Fruit fly (Drosophila melanogaster): Measurements from ENCODE around the gene rtp.

Gene rtp

dm6 chr3R:5214162-5214916, 22.8 kb downstream of the rtp start:
- no peak for TF ChIP-seq Mnt (GFP tag; optimal IDR thresholded peaks at IDR 0.05)
- peak; percentile 90 for TF ChIP-seq tj (GFP tag; optimal IDR thresholded peaks at IDR 0.05)

dm6 chr3R:5213309-5213708, 23.8 kb downstream of the rtp start:
- TF ChIP-seq Mnt (GFP tag; optimal IDR thresholded peaks at IDR 0.05): no peak
- peak; percentile 31 for TF ChIP-seq tj (GFP tag; optimal IDR thresholded peaks at IDR 0.05)

dm6 chr3R:5212759-5213053, 24.4 kb downstream of the rtp start:
- no peak for TF ChIP-seq CG7101 (tag; optimal IDR thresholded peaks at IDR 0.05)
- TF ChIP-seq toe (GFP tag; optimal IDR thresholded peaks at IDR 0.05): no peak
- no peak for TF ChIP-seq Crg-1 (GFP tag; optimal IDR thresholded peaks at IDR 0.05)
- TF ChIP-seq kay (GFP tag; ENCODE audit: borderline replicate concordance): no peak
- no peak for TF ChIP-seq ovo (GFP tag; optimal IDR thresholded peaks at IDR 0.05)

- no peak for TF ChIP-seq Hr96 (GFP tag; optimal IDR thresholded peaks at IDR 0.05)
- no peak for TF ChIP-seq toe (GFP tag; optimal IDR thresholded peaks at IDR 0.05)
- TF ChIP-seq CG7045 (GFP tag; optimal IDR thresholded peaks at IDR 0.05): no peak
- TF ChIP-seq kay (GFP tag; ENCODE audit: borderline replicate concordance): no peak
- no peak for TF ChIP-seq Crg-1 (GFP tag; optimal IDR thresholded peaks at IDR 0.05)
- no peak for TF ChIP-seq CG7101 (tag; optimal IDR thresholded peaks at IDR 0.05)
- TF ChIP-seq CG11617 (GFP tag; optimal IDR thresholded peaks at IDR 0.05): no peak
- TF ChIP-seq CG5204 (GFP tag; optimal IDR thresholded peaks at IDR 0.05): no peak
- no peak for TF ChIP-seq Clk (GFP tag; optimal IDR thresholded peaks at IDR 0.05)
- no peak for TF ChIP-seq CG14711 (tag; optimal IDR thresholded peaks at IDR 0.05)
- no peak for TF ChIP-seq cnc (optimal IDR thresholded peaks at IDR 0.05)
- TF ChIP-seq cic (GFP tag; optimal IDR thresholded peaks at IDR 0.05): no peak
- no peak for TF ChIP-seq CG33017 (tag; optimal IDR thresholded peaks at IDR 0.05)
- no peak for TF ChIP-seq bab1 (GFP tag; optimal IDR thresholded peaks at IDR 0.05)
- no peak for TF ChIP-seq CG1620 (GFP tag; optimal IDR thresholded peaks at IDR 0.05)
- TF ChIP-seq Mnt (GFP tag; optimal IDR thresholded peaks at IDR 0.05): no peak
Observed at dm6 chr3R:5211901-5212758, 25.0 kb downstream of the rtp start.

dm6 chr3R:5211401-5211800, 25.7 kb downstream of the rtp start:
- TF ChIP-seq cic (GFP tag; optimal IDR thresholded peaks at IDR 0.05) (no peak), Clk (GFP tag; optimal IDR thresholded peaks at IDR 0.05) (no peak), CG14711 (tag; optimal IDR thresholded peaks at IDR 0.05) (no peak), Mnt (GFP tag; optimal IDR thresholded peaks at IDR 0.05) (no peak), Crg-1 (GFP tag; optimal IDR thresholded peaks at IDR 0.05) (no peak), CG33017 (tag; optimal IDR thresholded peaks at IDR 0.05) (no peak), bab1 (GFP tag; optimal IDR thresholded peaks at IDR 0.05) (no peak), tj (GFP tag; optimal IDR thresholded peaks at IDR 0.05) (no peak), CG12768 (GFP tag; optimal IDR thresholded peaks at IDR 0.05) (no peak), CG7045 (GFP tag; optimal IDR thresholded peaks at IDR 0.05) (no peak), ovo (GFP tag; optimal IDR thresholded peaks at IDR 0.05) (no peak), CG1620 (GFP tag; optimal IDR thresholded peaks at IDR 0.05) (no peak), cnc (optimal IDR thresholded peaks at IDR 0.05) (no peak), toe (GFP tag; optimal IDR thresholded peaks at IDR 0.05) (no peak)

- no peak for TF ChIP-seq ovo (GFP tag; optimal IDR thresholded peaks at IDR 0.05)
- TF ChIP-seq CG11617 (GFP tag; optimal IDR thresholded peaks at IDR 0.05): peak; percentile 2
- TF ChIP-seq CG1620 (GFP tag; optimal IDR thresholded peaks at IDR 0.05): no peak
- no peak for TF ChIP-seq kay (GFP tag; ENCODE audit: borderline replicate concordance)
- peak; percentile 14 for TF ChIP-seq Clk (GFP tag; optimal IDR thresholded peaks at IDR 0.05)
- TF ChIP-seq CG7101 (tag; optimal IDR thresholded peaks at IDR 0.05): peak; percentile 74
- peak; percentile 90 for TF ChIP-seq CG33017 (tag; optimal IDR thresholded peaks at IDR 0.05)
- peak; percentile 28 for TF ChIP-seq Hr96 (GFP tag; optimal IDR thresholded peaks at IDR 0.05)
- TF ChIP-seq CG7045 (GFP tag; optimal IDR thresholded peaks at IDR 0.05): peak; percentile 83
- TF ChIP-seq Crg-1 (GFP tag; optimal IDR thresholded peaks at IDR 0.05): peak; percentile 44
- TF ChIP-seq cic (GFP tag; optimal IDR thresholded peaks at IDR 0.05): peak; percentile 54
- TF ChIP-seq bab1 (GFP tag; optimal IDR thresholded peaks at IDR 0.05): peak; percentile 58
- TF ChIP-seq CG5204 (GFP tag; optimal IDR thresholded peaks at IDR 0.05): peak; percentile 67
- TF ChIP-seq Mnt (GFP tag; optimal IDR thresholded peaks at IDR 0.05): peak; percentile 12
- peak; percentile 41 for TF ChIP-seq toe (GFP tag; optimal IDR thresholded peaks at IDR 0.05)
- TF ChIP-seq tj (GFP tag; optimal IDR thresholded peaks at IDR 0.05): peak; percentile 2
- TF ChIP-seq pad (GFP tag; optimal IDR thresholded peaks at IDR 0.05): peak; percentile 27
- TF ChIP-seq CG14711 (tag; optimal IDR thresholded peaks at IDR 0.05): peak; percentile 72
- TF ChIP-seq cnc (optimal IDR thresholded peaks at IDR 0.05): no peak
- TF ChIP-seq CG12768 (GFP tag; optimal IDR thresholded peaks at IDR 0.05): peak; percentile 86
Observed at dm6 chr3R:5209481-5209880, 27.6 kb downstream of the rtp start.

- TF ChIP-seq CG11617 (GFP tag; optimal IDR thresholded peaks at IDR 0.05) (no peak), cic (GFP tag; optimal IDR thresholded peaks at IDR 0.05) (no peak), CG5204 (GFP tag; optimal IDR thresholded peaks at IDR 0.05) (no peak), tj (GFP tag; optimal IDR thresholded peaks at IDR 0.05) (no peak), Mnt (GFP tag; optimal IDR thresholded peaks at IDR 0.05) (no peak), CG14711 (tag; optimal IDR thresholded peaks at IDR 0.05) (no peak), toe (GFP tag; optimal IDR thresholded peaks at IDR 0.05) (no peak), Hr96 (GFP tag; optimal IDR thresholded peaks at IDR 0.05) (no peak), Clk (GFP tag; optimal IDR thresholded peaks at IDR 0.05) (no peak), CG1620 (GFP tag; optimal IDR thresholded peaks at IDR 0.05) (no peak), cnc (optimal IDR thresholded peaks at IDR 0.05) (no peak), bab1 (GFP tag; optimal IDR thresholded peaks at IDR 0.05) (no peak), pad (GFP tag; optimal IDR thresholded peaks at IDR 0.05) (no peak), Crg-1 (GFP tag; optimal IDR thresholded peaks at IDR 0.05) (no peak), ovo (GFP tag; optimal IDR thresholded peaks at IDR 0.05) (no peak), CG33017 (tag; optimal IDR thresholded peaks at IDR 0.05) (no peak), kay (GFP tag; ENCODE audit: borderline replicate concordance) (no peak), CG7101 (tag; optimal IDR thresholded peaks at IDR 0.05) (no peak)
Observed at dm6 chr3R:5208115-5208365, 29.1 kb downstream of the rtp start.

All from whole organism, adult.